Fruit fly (Drosophila melanogaster): Measurements from ENCODE around the gene CG14323.

Gene CG14323

DNA sequence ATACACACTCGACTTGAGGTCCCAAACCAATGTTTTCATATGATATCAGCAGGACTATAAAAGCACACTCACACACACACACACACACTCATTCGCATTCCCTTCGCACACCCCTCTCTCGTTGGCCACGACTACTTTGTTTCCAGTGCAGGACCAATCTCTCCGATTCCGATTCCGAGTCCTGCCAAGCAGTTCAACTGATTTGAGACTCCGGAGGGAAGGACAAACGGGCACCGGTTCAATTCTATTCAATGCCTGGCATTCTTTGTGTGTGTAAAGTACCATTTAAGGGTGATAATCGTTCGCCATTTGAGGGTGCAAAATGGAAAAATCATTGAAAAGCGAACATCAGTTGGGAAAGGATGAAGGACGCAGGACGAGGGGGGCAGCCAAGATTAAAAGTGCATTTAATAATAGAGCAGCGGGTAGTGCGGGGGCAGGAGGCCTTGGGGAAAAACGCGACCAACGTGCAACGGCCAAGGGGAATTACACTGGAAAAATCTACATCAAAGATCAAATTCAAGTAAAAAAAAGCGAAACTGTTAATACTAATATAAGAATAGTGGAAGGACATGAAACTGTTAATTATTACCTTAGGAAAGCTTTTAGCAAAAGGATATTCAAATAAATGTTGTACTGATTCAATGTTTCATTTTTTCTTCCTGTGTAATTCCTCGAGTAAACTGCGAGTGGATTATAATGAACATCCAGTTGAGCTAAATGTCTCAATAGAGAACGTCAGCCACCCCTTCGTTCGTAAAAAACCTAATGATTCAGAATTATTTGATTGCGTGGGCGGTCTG, 38.1 kb downstream of the CG14323 start (continued):
- TF ChIP-seq wor (GFP tag; IDR thresholded peaks at IDR 0.05) (peak; percentile 23; the same call in 1 of the 2 replicates), CG9609 (GFP tag; optimal IDR thresholded peaks at IDR 0.05) (no peak), Atf-2 (GFP tag; optimal IDR thresholded peaks at IDR 0.05) (peak; percentile 25), CG15514 (GFP tag; optimal IDR thresholded peaks at IDR 0.05) (no peak), CG1233 (GFP tag; optimal IDR thresholded peaks at IDR 0.05) (peak; percentile 17), lmd (GFP tag; IDR thresholded peaks at IDR 0.05) (peak; percentile 48; the same call in 1 of the 2 replicates), CG31365 (tag; optimal IDR thresholded peaks at IDR 0.05) (no peak), Oli (tag; optimal IDR thresholded peaks at IDR 0.05) (peak; percentile 58), salm (tag; optimal IDR thresholded peaks at IDR 0.05) (peak; percentile 10), sob (GFP tag; IDR thresholded peaks at IDR 0.05) (no peak), Blimp-1 (GFP tag; optimal IDR thresholded peaks at IDR 0.05) (peak; percentile 72), lola (GFP tag; optimal IDR thresholded peaks at IDR 0.05) (peak in 1 of 3 experiments; percentile 79), CG5180 (GFP tag; optimal IDR thresholded peaks at IDR 0.05) (no peak), gfzf (GFP tag; optimal IDR thresholded peaks at IDR 0.05) (no peak), CG4820 (GFP tag; optimal IDR thresholded peaks at IDR 0.05) (peak; percentile 50), az2 (GFP tag; optimal IDR thresholded peaks at IDR 0.05) (peak; percentile 55), CG3407 (GFP tag; optimal IDR thresholded peaks at IDR 0.05) (peak; percentile 24), CG16815 (GFP tag; optimal IDR thresholded peaks at IDR 0.05) (peak; percentile 28), chif (GFP tag; optimal IDR thresholded peaks at IDR 0.05) (peak in 1 of 2 experiments; percentile 62), cas (GFP tag; IDR thresholded peaks at IDR 0.05) (no peak), CG8388 (GFP tag; optimal IDR thresholded peaks at IDR 0.05) (peak; percentile 71), CG2875 (GFP tag; optimal IDR thresholded peaks at IDR 0.05) (peak; percentile 20), CG18599 (GFP tag; optimal IDR thresholded peaks at IDR 0.05) (peak; percentile 37), gsb-n (tag; optimal IDR thresholded peaks at IDR 0.05) (peak; percentile 61), NfI (GFP tag; optimal IDR thresholded peaks at IDR 0.05) (no peak), CG12299 (tag; optimal IDR thresholded peaks at IDR 0.05) (peak; percentile 4), CG14710 (tag; optimal IDR thresholded peaks at IDR 0.05) (peak; percentile 76), TFAM (GFP tag; optimal IDR thresholded peaks at IDR 0.05) (no peak), crp (GFP tag; optimal IDR thresholded peaks at IDR 0.05) (no peak), Six4 (GFP tag; optimal IDR thresholded peaks at IDR 0.05) (peak; percentile 24), CG17829 (tag; optimal IDR thresholded peaks at IDR 0.05) (peak; percentile 68), CG4424 (GFP tag; optimal IDR thresholded peaks at IDR 0.05) (peak; percentile 32), sisA (GFP tag; IDR thresholded peaks at IDR 0.05) (peak; percentile 34; the same call in 1 of the 2 replicates), CG18476 (GFP tag; optimal IDR thresholded peaks at IDR 0.05) (peak; percentile 11), gcm (GFP tag; optimal IDR thresholded peaks at IDR 0.05) (peak; percentile 15), CG17359 (tag; optimal IDR thresholded peaks at IDR 0.05) (peak; percentile 61), B-H1 (GFP tag; IDR thresholded peaks at IDR 0.05) (no peak), cwo (GFP tag; optimal IDR thresholded peaks at IDR 0.05) (no peak), CG12155 (GFP tag; optimal IDR thresholded peaks at IDR 0.05) (peak; percentile 15), chn (GFP tag; optimal IDR thresholded peaks at IDR 0.05) (peak; percentile 0), CG13424 (tag; optimal IDR thresholded peaks at IDR 0.05) (peak; percentile 64), CG2712 (tag; optimal IDR thresholded peaks at IDR 0.05) (peak; percentile 75), CG12391 (tag; optimal IDR thresholded peaks at IDR 0.05) (peak; percentile 66), CG12659 (GFP tag; optimal IDR thresholded peaks at IDR 0.05) (peak; percentile 0), Tbp (GFP tag; optimal IDR thresholded peaks at IDR 0.05) (no peak), Sox102F (GFP tag; optimal IDR thresholded peaks at IDR 0.05) (peak; percentile 65), phol (tag; optimal IDR thresholded peaks at IDR 0.05) (peak; percentile 72)

Measured in whole organism, embryonic.